Fruit fly (Drosophila melanogaster) ovary, adult (tissue): ENCODE measurements around the gene GatB.

Experiments used
- CG17801 ChIP-seq: fragments of 200-800 bp; optimal IDR thresholded peaks from 2 replicates; lab custom pipeline; 2019; ENCODE audit warnings: missing biosample characterization, mild to moderate bottlenecking, missing genetic modification characterization, moderate library complexity; ENCODE audit not compliant: partially characterized antibody

The GatB gene

dm6 chr3R:24138478-24139455 lies 8.7 kb upstream of the GatB start:
- no peak for TF ChIP-seq CG17801

- TF ChIP-seq CG17801: no peak
Measured at dm6 chr3R:24137311-24137945, 7.4 kb upstream of the GatB start, which contains the start of gene Npc2f. Gene Npc2f (plus strand): TSS chr3R:24137895.

- TF ChIP-seq CG17801: peak; percentile 41
Measured at dm6 chr3R:24134580-24134979, 4.5 kb upstream of the GatB start, which contains the start of gene Sec10. Gene Sec10 (plus strand): TSS chr3R:24134831.

- no peak for TF ChIP-seq CG17801
Measured at dm6 chr3R:24122369-24122768, 7.7 kb downstream of the GatB start.

dm6 chr3R:24121669-24122068 lies 8.4 kb downstream of the GatB start:
- TF ChIP-seq CG17801: no peak

- no peak for TF ChIP-seq CG17801
Measured at dm6 chr3R:24116972-24117371, 13.1 kb downstream of the GatB start.

dm6 chr3R:24116180-24116579 lies 13.9 kb downstream of the GatB start, which contains the start of gene CG13607:
Gene CG13607 (minus strand): TSS chr3R:24116322.
- TF ChIP-seq CG17801: no peak

- no peak for TF ChIP-seq CG17801
Measured at dm6 chr3R:24113070-24113385, 17.0 kb downstream of the GatB start, which contains the start of gene Root. Gene Root (plus strand): TSS chr3R:24113286.

dm6 chr3R:24112320-24113069 lies 17.6 kb downstream of the GatB start, which contains the start of gene CG13605:
Gene CG13605 (minus strand): TSS chr3R:24112389.
- TF ChIP-seq CG17801: peak; percentile 74

- TF ChIP-seq CG17801: peak; percentile 100
Measured at dm6 chr3R:24108902-24109389, 21.1 kb downstream of the GatB start, which contains the start of the genes eIF4EHP and CG18428. Gene eIF4EHP (minus strand): TSS chr3R:24108960. Gene CG18428 (plus strand): TSS chr3R:24109336.

- TF ChIP-seq CG17801: no peak
Measured at dm6 chr3R:24106879-24107441, 23.1 kb downstream of the GatB start, which contains the start of gene CG10694. Gene CG10694 (plus strand): TSS chr3R:24107391.

dm6 chr3R:24106059-24106631 lies 23.9 kb downstream of the GatB start:
- TF ChIP-seq CG17801: peak; percentile 61

dm6 chr3R:24105312-24105902 lies 24.6 kb downstream of the GatB start, which contains the start of gene Syx1A:
Gene Syx1A (minus strand): TSS chr3R:24105763.
- TF ChIP-seq CG17801: peak; percentile 8

dm6 chr3R:24104471-24105311 lies 25.4 kb downstream of the GatB start:
- TF ChIP-seq CG17801: peak; percentile 7
